Worm (Caenorhabditis elegans) whole organism, young adult: Measurements from ENCODE around the gene T28F3.11.
A peak's percentile ranks its signal among the peaks of the same experiment; 100 is the strongest.

Experiments
- B0019.2 ChIP-seq: fragments of 200-800 bp; sonication (Bioruptor generic); conservative IDR thresholded peaks from 2 replicates; pipeline ENCODE4 v1.3.6; 2022; ENCODE audit warnings: missing genetic modification reagents, missing genetic modification characterization, missing compliant biosample characterization
- B0336.3 ChIP-seq: fragments of 200-800 bp; sonication (Bioruptor generic); IDR thresholded peaks from 2 replicates; pipeline ENCODE4 v1.3.6; 2022; ENCODE audit warnings: missing genetic modification characterization, missing compliant biosample characterization
- C17E4.6 ChIP-seq: fragments of 200-800 bp; sonication (Bioruptor generic); IDR thresholded peaks from 2 replicates; pipeline ENCODE4 v1.3.6; 2022; ENCODE audit warnings: missing genetic modification reagents, missing genetic modification characterization, missing compliant biosample characterization
- F49E8.2 ChIP-seq: sonication (generic microtip); optimal IDR thresholded peaks from 3 replicates; lab custom pipeline; 2017; ENCODE audit warnings: missing genetic modification characterization, mild to moderate bottlenecking, missing compliant biosample characterization, antibody characterized with exemption, moderate library complexity; ENCODE audit not compliant: insufficient read depth
- K11D2.4 ChIP-seq: fragments of 200-800 bp; sonication (Bioruptor generic); IDR thresholded peaks from 2 replicates; pipeline ENCODE4 v1.3.6; 2022; ENCODE audit warnings: missing genetic modification reagents, missing genetic modification characterization, missing compliant biosample characterization
- K12H6.12 ChIP-seq: fragments of 200-800 bp; sonication (Bioruptor generic); optimal IDR thresholded peaks from 2 replicates; lab custom pipeline; 2018; ENCODE audit warnings: mild to moderate bottlenecking, missing genetic modification characterization, missing compliant biosample characterization
- Y56A3A.18 ChIP-seq: fragments of 200-800 bp; sonication (Bioruptor generic); IDR thresholded peaks from 2 replicates; pipeline ENCODE4 v1.3.6; 2022; ENCODE audit warnings: missing genetic modification reagents, missing genetic modification characterization, missing compliant biosample characterization
- Y95B8A.8 ChIP-seq: fragments of 200-800 bp; sonication (Bioruptor generic); IDR thresholded peaks from 2 replicates; pipeline ENCODE4 v1.3.6; 2022; ENCODE audit warnings: missing genetic modification reagents, missing genetic modification characterization, missing compliant biosample characterization
- attf-3 ChIP-seq: fragments of 200-800 bp; sonication (Bioruptor generic); conservative IDR thresholded peaks from 2 replicates; pipeline ENCODE4 v1.3.6; 2022; ENCODE audit warnings: missing genetic modification reagents, missing genetic modification characterization, missing compliant biosample characterization
- bed-1 ChIP-seq: fragments of 200-800 bp; sonication (Bioruptor generic); IDR thresholded peaks from 2 replicates; pipeline ENCODE4 v1.3.6; 2022; ENCODE audit warnings: missing genetic modification reagents, missing genetic modification characterization, missing compliant biosample characterization
- bed-2 ChIP-seq: fragments of 200-800 bp; sonication (Bioruptor generic); IDR thresholded peaks from 2 replicates; pipeline ENCODE4 v1.3.6; 2022; ENCODE audit warnings: missing genetic modification reagents, missing genetic modification characterization, missing compliant biosample characterization
- cebp-2 ChIP-seq: fragments of 200-800 bp; sonication (Bioruptor generic); IDR thresholded peaks from 2 replicates; pipeline ENCODE4 v1.3.6; 2022; ENCODE audit warnings: missing genetic modification characterization, missing compliant biosample characterization
- ceh-100 ChIP-seq: fragments of 200-800 bp; sonication (Bioruptor generic); IDR thresholded peaks from 2 replicates; pipeline ENCODE4 v1.3.6; 2022; ENCODE audit warnings: missing genetic modification reagents, missing genetic modification characterization, missing compliant biosample characterization
- ceh-27 ChIP-seq: fragments of 200-800 bp; sonication (Bioruptor generic); optimal IDR thresholded peaks from 2 replicates; lab custom pipeline; 2018; ENCODE audit warnings: mild to moderate bottlenecking, missing genetic modification characterization, moderate library complexity, missing compliant biosample characterization
- ceh-40 ChIP-seq: fragments of 200-800 bp; sonication (Bioruptor generic); IDR thresholded peaks from 2 replicates; pipeline ENCODE4 v1.3.6; 2022; ENCODE audit warnings: missing genetic modification characterization, missing compliant biosample characterization
- dox-1 ChIP-seq: fragments of 200-800 bp; sonication (Bioruptor generic); IDR thresholded peaks from 2 replicates; pipeline ENCODE4 v1.3.6; 2022; ENCODE audit warnings: missing genetic modification reagents, missing genetic modification characterization, missing compliant biosample characterization
- efl-1 ChIP-seq: fragments of 150-350 bp; optimal IDR thresholded peaks from 2 replicates; lab custom pipeline; 2014; ENCODE audit warnings: missing biosample characterization, missing genetic modification reagents, missing genetic modification characterization
- fkh-3 ChIP-seq: sonication (generic microtip); optimal IDR thresholded peaks from 2 replicates; lab custom pipeline; 2016; ENCODE audit warnings: mild to moderate bottlenecking, missing genetic modification characterization, missing compliant biosample characterization
- gei-17 ChIP-seq: fragments of 200-800 bp; sonication (Bioruptor generic); optimal IDR thresholded peaks from 2 replicates; lab custom pipeline; 2018; ENCODE audit warnings: mild to moderate bottlenecking, missing genetic modification characterization, missing compliant biosample characterization
- him-1 ChIP-seq: sonication (generic microtip); optimal IDR thresholded peaks from 2 replicates; lab custom pipeline; 2016; ENCODE audit warnings: missing genotype, missing genetic modification reagents, missing genetic modification characterization, missing compliant biosample characterization
- hlh-12 ChIP-seq: sonication (generic microtip); optimal IDR thresholded peaks from 2 replicates; lab custom pipeline; 2016; ENCODE audit warnings: missing genetic modification characterization, missing compliant biosample characterization
- hsf-1 ChIP-seq: fragments of 200-800 bp; sonication (Bioruptor generic); IDR thresholded peaks from 2 replicates; pipeline ENCODE4 v1.3.6; 2022; ENCODE audit warnings: missing genetic modification reagents, missing genetic modification characterization, missing compliant biosample characterization
- let-526 ChIP-seq: fragments of 200-800 bp; sonication (Bioruptor generic); IDR thresholded peaks from 2 replicates; pipeline ENCODE4 v1.3.6; 2022; ENCODE audit warnings: missing genetic modification reagents, missing genetic modification characterization, missing compliant biosample characterization
- let-607 ChIP-seq, 2 experiments: fragments of 200-800 bp in 1 of 2; sonication (Bioruptor generic) in 1 of 2; sonication (generic microtip) in 1 of 2; optimal IDR thresholded peaks; 2 replicates each; lab custom pipeline; 2016 to 2018; ENCODE audit warnings: mild to moderate bottlenecking in 2 of 2, missing compliant biosample characterization in 2 of 2, missing genetic modification characterization in 2 of 2, moderate library complexity in 2 of 2, missing genotype in 1 of 2
- lin-26 ChIP-seq: fragments of 200-800 bp; sonication (Bioruptor generic); IDR thresholded peaks from 2 replicates; pipeline ENCODE4 v1.3.6; 2022; ENCODE audit warnings: missing genetic modification reagents, missing genetic modification characterization, missing compliant biosample characterization
- lsy-27 ChIP-seq: sonication (generic microtip); optimal IDR thresholded peaks from 2 replicates; lab custom pipeline; 2017; ENCODE audit warnings: missing genetic modification characterization, mild to moderate bottlenecking, missing compliant biosample characterization, antibody characterized with exemption, missing genotype, borderline replicate concordance; ENCODE audit not compliant: insufficient read depth
- madf-10 ChIP-seq: sonication (generic microtip); optimal IDR thresholded peaks from 2 replicates; lab custom pipeline; 2016; ENCODE audit warnings: mild to moderate bottlenecking, missing genetic modification characterization, missing compliant biosample characterization
- madf-3 ChIP-seq: fragments of 200-800 bp; sonication (Bioruptor generic); IDR thresholded peaks from 2 replicates; pipeline ENCODE4 v1.3.6; 2022; ENCODE audit warnings: missing genetic modification reagents, missing genetic modification characterization, missing compliant biosample characterization
- madf-6 ChIP-seq: fragments of 200-800 bp; sonication (Bioruptor generic); IDR thresholded peaks from 2 replicates; pipeline ENCODE4 v1.3.6; 2022; ENCODE audit warnings: missing genetic modification reagents, missing genetic modification characterization, missing compliant biosample characterization
- madf-8 ChIP-seq: fragments of 200-800 bp; sonication (Bioruptor generic); conservative IDR thresholded peaks from 2 replicates; pipeline ENCODE4 v1.3.6; 2022; ENCODE audit warnings: missing genetic modification reagents, missing genetic modification characterization, missing compliant biosample characterization
- mel-28 ChIP-seq: sonication (generic microtip); optimal IDR thresholded peaks from 2 replicates; lab custom pipeline; 2016; ENCODE audit warnings: borderline replicate concordance, mild to moderate bottlenecking, missing genetic modification characterization, missing compliant biosample characterization
- mxl-1 ChIP-seq: sonication (generic microtip); optimal IDR thresholded peaks from 2 replicates; lab custom pipeline; 2016; ENCODE audit warnings: missing genetic modification characterization, missing compliant biosample characterization
- nhr-179 ChIP-seq: sonication (generic microtip); optimal IDR thresholded peaks from 2 replicates; lab custom pipeline; 2016; ENCODE audit warnings: mild to moderate bottlenecking, missing genetic modification characterization, missing compliant biosample characterization
- nhr-27 ChIP-seq: fragments of 200-800 bp; sonication (Bioruptor generic); optimal IDR thresholded peaks from 2 replicates; lab custom pipeline; 2018; ENCODE audit warnings: mild to moderate bottlenecking, missing genetic modification characterization, moderate library complexity, missing compliant biosample characterization
- nhr-90 ChIP-seq: sonication (generic microtip); optimal IDR thresholded peaks from 2 replicates; lab custom pipeline; 2016; ENCODE audit warnings: missing genotype, mild to moderate bottlenecking, missing genetic modification characterization, missing compliant biosample characterization
- rec-8 ChIP-seq, 2 experiments: sonication (generic microtip); optimal IDR thresholded peaks; 2 replicates each; lab custom pipeline; 2016; ENCODE audit warnings: mild to moderate bottlenecking in 2 of 2, missing genetic modification characterization in 2 of 2, missing genetic modification reagents in 2 of 2, missing genotype in 2 of 2, missing biosample characterization in 1 of 2, missing compliant biosample characterization in 1 of 2, moderate library complexity in 1 of 2
- repo-1 ChIP-seq: sonication (generic microtip); optimal IDR thresholded peaks from 2 replicates; lab custom pipeline; 2017; ENCODE audit warnings: mild to moderate bottlenecking, missing genetic modification characterization, missing compliant biosample characterization
- sea-2 ChIP-seq: fragments of 200-800 bp; sonication (Bioruptor generic); IDR thresholded peaks from 2 replicates; pipeline ENCODE4 v1.3.6; 2022; ENCODE audit warnings: missing genetic modification characterization, missing compliant biosample characterization
- snpc-4 ChIP-seq, 5 experiments: fragments of 150-350 bp in 1 of 5; sonication (generic microtip) in 4 of 5; optimal IDR thresholded peaks; 2 replicates each; lab custom pipeline; 2014 to 2018; ENCODE audit warnings: missing genetic modification characterization in 5 of 5, missing biosample characterization in 3 of 5, antibody characterized with exemption in 2 of 5, mild to moderate bottlenecking in 2 of 5, missing compliant biosample characterization in 2 of 5, missing genotype in 2 of 5, moderate library complexity in 2 of 5, missing genetic modification reagents in 1 of 5
- tbx-9 ChIP-seq: sonication (generic microtip); optimal IDR thresholded peaks from 2 replicates; lab custom pipeline; 2016; ENCODE audit warnings: borderline replicate concordance, missing genetic modification characterization, inconsistent platforms, missing compliant biosample characterization
- unc-62 ChIP-seq: fragments of 150-350 bp; optimal IDR thresholded peaks from 2 replicates; lab custom pipeline; 2014; ENCODE audit warnings: missing biosample characterization, missing genetic modification reagents, missing genetic modification characterization
- xnd-1 ChIP-seq: sonication (generic microtip); optimal IDR thresholded peaks from 2 replicates; lab custom pipeline; 2016; ENCODE audit warnings: missing genotype, missing genetic modification reagents, missing genetic modification characterization, missing compliant biosample characterization
- ztf-6 ChIP-seq: fragments of 200-800 bp; sonication (Bioruptor generic); IDR thresholded peaks from 2 replicates; pipeline ENCODE4 v1.3.6; 2022; ENCODE audit warnings: missing genetic modification reagents, missing genetic modification characterization, missing compliant biosample characterization

Gene T28F3.11

DNA sequence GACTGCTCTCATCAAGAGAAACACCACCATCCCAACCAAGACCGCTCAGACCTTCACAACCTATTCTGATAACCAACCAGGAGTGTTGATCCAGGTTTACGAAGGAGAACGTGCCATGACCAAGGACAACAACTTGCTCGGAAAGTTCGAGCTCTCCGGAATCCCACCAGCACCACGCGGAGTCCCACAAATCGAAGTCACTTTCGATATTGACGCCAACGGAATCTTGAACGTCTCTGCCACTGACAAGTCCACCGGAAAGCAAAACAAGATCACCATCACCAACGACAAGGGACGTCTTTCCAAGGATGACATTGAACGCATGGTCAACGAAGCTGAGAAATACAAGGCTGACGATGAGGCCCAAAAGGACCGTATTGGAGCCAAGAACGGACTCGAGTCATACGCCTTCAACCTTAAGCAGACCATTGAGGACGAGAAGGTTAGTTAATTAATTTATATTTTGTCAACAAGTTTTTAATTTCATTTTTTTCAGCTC lies 11.0 kb downstream of the T28F3.11 start (continued):
- no peak for TF ChIP-seq nhr-179 (tag; lab: Kevin White, UChicago)
- peak; percentile 2; the same call in 1 of the 2 replicates for TF ChIP-seq madf-3 (GFP tag; lab: Robert Waterston, UW)
- peak; percentile 2; the same call in 1 of the 2 replicates for TF ChIP-seq dox-1 (GFP tag; lab: Robert Waterston, UW)
- no peak for TF ChIP-seq madf-6 (GFP tag; lab: Robert Waterston, UW)
- no peak for TF ChIP-seq madf-10 (tag; lab: Kevin White, UChicago)
- TF ChIP-seq Y56A3A.18 (GFP tag; lab: Robert Waterston, UW) = no peak

DNA sequence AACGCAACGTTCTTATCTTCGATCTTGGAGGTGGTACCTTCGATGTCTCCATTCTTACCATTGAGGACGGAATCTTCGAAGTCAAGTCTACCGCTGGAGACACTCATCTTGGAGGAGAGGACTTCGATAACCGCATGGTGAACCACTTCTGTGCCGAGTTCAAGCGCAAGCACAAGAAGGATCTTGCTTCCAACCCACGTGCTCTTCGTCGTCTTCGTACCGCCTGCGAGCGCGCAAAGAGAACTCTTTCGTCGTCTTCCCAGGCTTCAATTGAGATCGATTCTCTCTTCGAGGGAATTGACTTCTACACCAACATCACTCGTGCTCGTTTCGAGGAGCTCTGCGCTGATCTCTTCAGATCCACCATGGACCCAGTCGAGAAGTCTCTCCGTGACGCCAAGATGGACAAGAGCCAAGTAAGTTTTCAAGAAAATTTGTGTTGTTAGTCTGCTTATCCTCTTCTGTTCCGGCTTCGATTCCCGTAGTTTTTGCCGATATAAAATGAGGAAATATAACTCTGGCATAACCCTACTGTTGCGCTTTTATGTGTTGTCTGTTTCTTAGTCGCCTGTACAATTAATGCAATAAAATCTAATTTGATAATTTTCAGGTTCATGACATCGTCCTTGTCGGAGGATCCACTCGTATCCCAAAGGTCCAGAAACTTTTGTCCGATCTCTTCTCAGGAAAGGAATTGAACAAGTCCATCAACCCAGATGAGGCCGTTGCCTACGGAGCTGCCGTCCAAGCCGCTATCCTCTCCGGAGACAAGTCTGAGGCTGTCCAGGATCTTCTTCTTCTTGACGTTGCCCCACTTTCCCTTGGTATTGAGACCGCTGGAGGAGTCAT lies 11.7 kb downstream of the T28F3.11 start:
- TF ChIP-seq K11D2.4 (GFP tag; lab: Robert Waterston, UW) = peak; percentile 52; the same call in 1 of the 2 replicates
- no peak for TF ChIP-seq him-1 (tag; lab: Kevin White, UChicago)
- no peak for TF ChIP-seq ceh-27
- TF ChIP-seq repo-1 (tag; lab: Kevin White, UChicago) = no peak
- no peak for TF ChIP-seq nhr-27 (tag; lab: Kevin White, UChicago)
- peak; percentile 53 for TF ChIP-seq ceh-40 (GFP tag; lab: Robert Waterston, UW)
- TF ChIP-seq F49E8.2 (tag; lab: Kevin White, UChicago) = peak; percentile 21
- no peak for TF ChIP-seq sea-2 (GFP tag; lab: Robert Waterston, UW)
- TF ChIP-seq mxl-1 (tag; lab: Kevin White, UChicago) = no peak
- TF ChIP-seq nhr-90 (tag; lab: Kevin White, UChicago) = no peak
- peak; percentile 64 for TF ChIP-seq lin-26 (GFP tag; lab: Robert Waterston, UW)
- TF ChIP-seq xnd-1 (tag; lab: Kevin White, UChicago) = no peak
- no peak for TF ChIP-seq unc-62 (GFP tag; lab: Kevin White, UChicago)
- no peak for TF ChIP-seq efl-1 (GFP tag; lab: Kevin White, UChicago)
- peak; percentile 31; the same call in 1 of the 2 replicates for TF ChIP-seq ceh-100 (GFP tag; lab: Robert Waterston, UW)
- no peak for TF ChIP-seq rec-8 (tag; optimal IDR thresholded peaks at IDR 0.05; lab: Kevin White, UChicago)
- TF ChIP-seq bed-1 (GFP tag; lab: Robert Waterston, UW) = no peak
- 0 out of 2 replicates have a peak, but pooled peaks have one; percentile 12 for TF ChIP-seq C17E4.6 (GFP tag; lab: Robert Waterston, UW)
- no peak for TF ChIP-seq gei-17 (GFP tag; lab: Kevin White, UChicago)
- TF ChIP-seq B0336.3 = peak; percentile 61
- no peak for TF ChIP-seq hlh-12
- no peak for TF ChIP-seq tbx-9 (tag; lab: Kevin White, UChicago)
- peak; percentile 22; the same call in 1 of the 2 replicates for TF ChIP-seq cebp-2 (GFP tag; lab: Robert Waterston, UW)
- 0 out of 2 replicates have a peak, but pooled peaks have one; percentile 31 for TF ChIP-seq B0019.2 (GFP tag; lab: Robert Waterston, UW)
- TF ChIP-seq attf-3 (GFP tag; lab: Robert Waterston, UW) = no peak
- no peak for TF ChIP-seq mel-28 (tag; lab: Kevin White, UChicago)
- peak; percentile 0 for TF ChIP-seq K12H6.12
- TF ChIP-seq snpc-4 (GFP tag; optimal IDR thresholded peaks at IDR 0.05; lab: Kevin White, UChicago) = no peak
- TF ChIP-seq snpc-4 (tag; optimal IDR thresholded peaks at IDR 0.05; lab: Kevin White, UChicago) = peak in 2 of 4 experiments; percentile 18 to 59
- no peak for TF ChIP-seq ztf-6 (GFP tag; lab: Robert Waterston, UW)
- no peak for TF ChIP-seq let-607 (tag; optimal IDR thresholded peaks at IDR 0.05; lab: Kevin White, UChicago)
- no peak for TF ChIP-seq fkh-3 (tag; lab: Kevin White, UChicago)
- no peak for TF ChIP-seq madf-10 (tag; lab: Kevin White, UChicago)
- TF ChIP-seq nhr-179 (tag; lab: Kevin White, UChicago) = no peak
- TF ChIP-seq madf-8 = no peak
- TF ChIP-seq bed-2 = 0 out of 2 replicates have a peak, but pooled peaks have one; percentile 6
- TF ChIP-seq let-526 (GFP tag; lab: Robert Waterston, UW) = no peak
- TF ChIP-seq lsy-27 (tag; lab: Kevin White, UChicago) = no peak
- peak; percentile 65; the same call in 1 of the 2 replicates for TF ChIP-seq Y95B8A.8 (GFP tag; lab: Robert Waterston, UW)
- TF ChIP-seq hsf-1 = peak; percentile 77
